Worm (Caenorhabditis elegans) whole organism, late embryonic: ENCODE results near the gene hlh-12.

Experiments used
- F13H6.1 ChIP-seq: sonication (generic microtip); optimal IDR thresholded peaks from 2 replicates; lab custom pipeline; 2016; ENCODE audit warnings: missing genetic modification characterization, missing compliant biosample characterization
- T23F11.4 ChIP-seq: fragments of 200-800 bp; sonication (Bioruptor generic); optimal IDR thresholded peaks from 2 replicates; lab custom pipeline; 2018; ENCODE audit warnings: mild to moderate bottlenecking, missing genetic modification characterization, missing compliant biosample characterization
- ahr-1 ChIP-seq: sonication (generic microtip); optimal IDR thresholded peaks from 2 replicates; lab custom pipeline; 2016; ENCODE audit warnings: missing genetic modification characterization, missing compliant biosample characterization
- ama-1 ChIP-seq: fragments of 150-350 bp; optimal IDR thresholded peaks from 2 replicates; lab custom pipeline; 2014
- ceh-14 ChIP-seq: sonication (generic microtip); optimal IDR thresholded peaks from 2 replicates; lab custom pipeline; 2016; ENCODE audit warnings: missing genotype, missing genetic modification characterization, missing compliant biosample characterization
- ceh-18 ChIP-seq: sonication (generic microtip); optimal IDR thresholded peaks from 2 replicates; lab custom pipeline; 2016; ENCODE audit warnings: missing genetic modification characterization, missing compliant biosample characterization
- ceh-2 ChIP-seq: sonication (generic microtip); optimal IDR thresholded peaks from 2 replicates; lab custom pipeline; 2016; ENCODE audit warnings: missing genotype, missing genetic modification characterization, missing compliant biosample characterization
- ceh-24 ChIP-seq: sonication (generic microtip); optimal IDR thresholded peaks from 2 replicates; lab custom pipeline; 2016; ENCODE audit warnings: mild to moderate bottlenecking, missing genetic modification characterization, missing compliant biosample characterization
- ceh-34 ChIP-seq: sonication (generic microtip); optimal IDR thresholded peaks from 2 replicates; lab custom pipeline; 2016; ENCODE audit warnings: mild to moderate bottlenecking, missing genetic modification characterization, missing compliant biosample characterization
- ceh-48 ChIP-seq: sonication (generic microtip); optimal IDR thresholded peaks from 2 replicates; lab custom pipeline; 2016; ENCODE audit warnings: missing genetic modification characterization, inconsistent platforms, missing compliant biosample characterization
- ceh-6 ChIP-seq: fragments of 200-800 bp; sonication (Bioruptor generic); optimal IDR thresholded peaks from 2 replicates; lab custom pipeline; 2018; ENCODE audit warnings: mild to moderate bottlenecking, missing genetic modification characterization, missing compliant biosample characterization
- ceh-9 ChIP-seq: sonication (generic microtip); optimal IDR thresholded peaks from 2 replicates; lab custom pipeline; 2016; ENCODE audit warnings: mild to moderate bottlenecking, missing genetic modification characterization, inconsistent platforms, missing compliant biosample characterization
- che-1 ChIP-seq: sonication (generic microtip); optimal IDR thresholded peaks from 2 replicates; lab custom pipeline; 2016; ENCODE audit warnings: mild to moderate bottlenecking, missing genetic modification characterization, missing compliant biosample characterization
- dve-1 ChIP-seq: sonication (generic microtip); optimal IDR thresholded peaks from 2 replicates; lab custom pipeline; 2017; ENCODE audit warnings: antibody characterized with exemption, mild to moderate bottlenecking, missing genetic modification characterization, missing compliant biosample characterization
- elt-2 ChIP-seq: sonication (generic microtip); optimal IDR thresholded peaks from 2 replicates; lab custom pipeline; 2016; ENCODE audit warnings: missing genetic modification reagents, missing genetic modification characterization, missing compliant biosample characterization
- elt-4 ChIP-seq: sonication (generic microtip); optimal IDR thresholded peaks from 2 replicates; lab custom pipeline; 2016; ENCODE audit warnings: missing genetic modification characterization, missing compliant biosample characterization
- eyg-1 ChIP-seq: sonication (generic microtip); optimal IDR thresholded peaks from 2 replicates; lab custom pipeline; 2016; ENCODE audit warnings: missing genotype, missing genetic modification characterization, missing compliant biosample characterization
- fax-1 ChIP-seq: sonication (generic microtip); optimal IDR thresholded peaks from 2 replicates; lab custom pipeline; 2016; ENCODE audit warnings: missing genotype, missing genetic modification characterization, missing compliant biosample characterization
- hlh-13 ChIP-seq: fragments of 200-800 bp; sonication (Bioruptor generic); optimal IDR thresholded peaks from 2 replicates; lab custom pipeline; 2018; ENCODE audit warnings: mild to moderate bottlenecking, missing genetic modification characterization, missing compliant biosample characterization
- hlh-15 ChIP-seq: sonication (generic microtip); optimal IDR thresholded peaks from 2 replicates; lab custom pipeline; 2016; ENCODE audit warnings: missing genetic modification characterization, missing compliant biosample characterization
- hlh-6 ChIP-seq: sonication (generic microtip); optimal IDR thresholded peaks from 2 replicates; lab custom pipeline; 2016; ENCODE audit warnings: missing genotype, missing genetic modification characterization, missing compliant biosample characterization
- hlh-8 ChIP-seq: sonication (generic microtip); optimal IDR thresholded peaks from 2 replicates; lab custom pipeline; 2016; ENCODE audit warnings: missing genotype, missing genetic modification characterization, missing compliant biosample characterization
- lim-6 ChIP-seq: sonication (generic microtip); optimal IDR thresholded peaks from 2 replicates; lab custom pipeline; 2016; ENCODE audit warnings: missing genetic modification characterization, missing compliant biosample characterization
- lin-11 ChIP-seq: fragments of 200-800 bp; sonication (Bioruptor generic); optimal IDR thresholded peaks from 2 replicates; lab custom pipeline; 2018; ENCODE audit warnings: mild to moderate bottlenecking, missing genetic modification characterization, missing compliant biosample characterization
- madf-2 ChIP-seq: sonication (generic microtip); optimal IDR thresholded peaks from 2 replicates; lab custom pipeline; 2017; ENCODE audit warnings: missing genetic modification characterization, missing compliant biosample characterization
- mec-3 ChIP-seq: sonication (generic microtip); optimal IDR thresholded peaks from 2 replicates; lab custom pipeline; 2016; ENCODE audit warnings: borderline replicate concordance, missing genetic modification characterization, missing compliant biosample characterization
- nhr-11 ChIP-seq: fragments of 150-350 bp; optimal IDR thresholded peaks from 2 replicates; lab custom pipeline; 2014; ENCODE audit warnings: missing biosample characterization, missing genetic modification characterization
- pat-9 ChIP-seq: fragments of 200-800 bp; sonication (Bioruptor generic); optimal IDR thresholded peaks from 2 replicates; lab custom pipeline; 2018; ENCODE audit warnings: mild to moderate bottlenecking, missing genetic modification characterization, moderate library complexity, missing compliant biosample characterization
- pha-2 ChIP-seq: sonication (generic microtip); optimal IDR thresholded peaks from 2 replicates; lab custom pipeline; 2017; ENCODE audit warnings: mild to moderate bottlenecking, missing genetic modification characterization, missing compliant biosample characterization
- pha-4 ChIP-seq: fragments of 150-350 bp; optimal IDR thresholded peaks from 2 replicates; lab custom pipeline; 2018; ENCODE audit warnings: missing biosample characterization, missing genetic modification reagents, missing genetic modification characterization
- pros-1 ChIP-seq: fragments of 150-350 bp; optimal IDR thresholded peaks from 2 replicates; lab custom pipeline; 2014; ENCODE audit warnings: missing biosample characterization, missing genetic modification reagents, missing genetic modification characterization
- ref-2 ChIP-seq: sonication (generic microtip); optimal IDR thresholded peaks from 2 replicates; lab custom pipeline; 2016; ENCODE audit warnings: missing genetic modification characterization, missing compliant biosample characterization
- sox-2 ChIP-seq: fragments of 200-800 bp; sonication (Bioruptor generic); IDR thresholded peaks from 2 replicates; pipeline ENCODE4 v1.3.6; 2022; ENCODE audit warnings: missing genetic modification reagents, missing genetic modification characterization, missing compliant biosample characterization
- sox-4 ChIP-seq: sonication (generic microtip); optimal IDR thresholded peaks from 2 replicates; lab custom pipeline; 2017; ENCODE audit warnings: mild to moderate bottlenecking, missing genetic modification characterization, inconsistent platforms, missing compliant biosample characterization
- ttx-3 ChIP-seq: sonication (generic microtip); optimal IDR thresholded peaks from 2 replicates; lab custom pipeline; 2016; ENCODE audit warnings: missing genetic modification reagents, missing genetic modification characterization, missing compliant biosample characterization
- unc-3 ChIP-seq, 2 experiments: fragments of 200-800 bp in 1 of 2; sonication (Bioruptor generic) in 1 of 2; sonication (generic microtip) in 1 of 2; conservative IDR thresholded peaks in 1 of 2; optimal IDR thresholded peaks in 1 of 2; 2 replicates each; pipeline versions ENCODE4 v1.3.6 to Lab custom; 2016 to 2022; ENCODE audit warnings: missing compliant biosample characterization in 2 of 2, missing genetic modification characterization in 2 of 2, missing genetic modification reagents in 1 of 2
- unc-55 ChIP-seq: sonication (generic microtip); optimal IDR thresholded peaks from 2 replicates; lab custom pipeline; 2017; ENCODE audit warnings: missing biosample characterization, missing genetic modification reagents, missing genetic modification characterization
- unc-86 ChIP-seq: sonication (generic microtip); optimal IDR thresholded peaks from 2 replicates; lab custom pipeline; 2016; ENCODE audit warnings: missing genetic modification characterization, missing compliant biosample characterization
- ztf-16 ChIP-seq: sonication (generic microtip); optimal IDR thresholded peaks from 2 replicates; lab custom pipeline; 2017; ENCODE audit warnings: missing genetic modification characterization, missing compliant biosample characterization

hlh-12 gene

ce11 chrIV:8492242-8492641 is 13.0 kb upstream of the hlh-12 start, which contains the start of gene sru-7:
Gene sru-7, plus strand, starts transcription at chrIV:8492542.
- TF ChIP-seq pat-9 (tag; lab: Kevin White, UChicago) (no peak), sox-4 (tag; lab: Kevin White, UChicago) (no peak), pha-2 (tag; lab: Kevin White, UChicago) (no peak), pha-4 (tag; lab: Kevin White, UChicago) (no peak), ceh-34 (no peak), ref-2 (tag; lab: Kevin White, UChicago) (no peak), madf-2 (tag; lab: Kevin White, UChicago) (no peak), unc-3 (GFP tag; conservative IDR thresholded peaks at IDR 0.05; lab: Robert Waterston, UW) (no peak), unc-3 (tag; optimal IDR thresholded peaks at IDR 0.05; lab: Kevin White, UChicago) (no peak), fax-1 (no peak), ceh-14 (no peak), lin-11 (no peak), unc-86 (tag; lab: Kevin White, UChicago) (no peak), hlh-13 (GFP tag; lab: Kevin White, UChicago) (no peak), elt-2 (tag; lab: Kevin White, UChicago) (no peak), elt-4 (tag; lab: Kevin White, UChicago) (no peak), F13H6.1 (no peak), hlh-15 (tag; lab: Kevin White, UChicago) (no peak), mec-3 (tag; lab: Kevin White, UChicago) (no peak), hlh-6 (tag; lab: Kevin White, UChicago) (no peak), nhr-11 (no peak)

ce11 chrIV:8489915-8490314 is 10.7 kb upstream of the hlh-12 start, which contains the start of gene srlf-2:
Gene srlf-2, plus strand, starts transcription at chrIV:8490215.
- TF ChIP-seq sox-4 (tag; lab: Kevin White, UChicago) (no peak), pha-2 (tag; lab: Kevin White, UChicago) (no peak), ceh-18 (no peak), eyg-1 (tag; lab: Kevin White, UChicago) (no peak), ceh-9 (no peak), sox-2 (GFP tag; lab: Robert Waterston, UW) (no peak), hlh-8 (tag; lab: Kevin White, UChicago) (no peak), ceh-48 (tag; lab: Kevin White, UChicago) (no peak), ceh-24 (tag; lab: Kevin White, UChicago) (no peak), elt-4 (tag; lab: Kevin White, UChicago) (no peak), unc-55 (GFP tag; lab: Kevin White, UChicago) (no peak), hlh-13 (GFP tag; lab: Kevin White, UChicago) (no peak), ceh-14 (no peak), pros-1 (tag; lab: Kevin White, UChicago) (no peak), ahr-1 (tag; lab: Kevin White, UChicago) (no peak), ceh-34 (no peak), ztf-16 (tag; lab: Kevin White, UChicago) (no peak)

DNA sequence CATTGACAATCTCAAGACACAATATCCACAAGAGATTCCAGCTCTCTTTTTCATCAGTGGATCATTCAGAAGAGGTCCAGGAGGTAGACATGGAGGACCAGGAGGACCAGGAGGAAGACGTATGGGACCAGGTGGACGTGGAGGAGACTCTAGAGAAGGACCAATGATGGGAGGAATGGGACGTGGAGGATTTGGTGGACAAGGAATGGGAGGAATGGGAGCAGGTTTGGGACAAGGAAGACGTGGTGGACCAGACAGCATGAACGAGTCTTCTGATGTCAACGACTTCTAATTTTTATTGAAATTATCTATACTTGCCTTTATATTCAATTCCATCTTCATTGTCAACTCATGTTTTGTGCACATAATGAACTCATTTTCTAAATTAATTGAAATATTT is 8.8 kb upstream of the hlh-12 start:
- TF ChIP-seq ceh-6 (GFP tag; lab: Kevin White, UChicago) (no peak), T23F11.4 (GFP tag; lab: Kevin White, UChicago) (no peak), che-1 (no peak), hlh-13 (GFP tag; lab: Kevin White, UChicago) (no peak), dve-1 (no peak), ama-1 (lab: Kevin White, UChicago) (no peak), lim-6 (tag; lab: Kevin White, UChicago) (no peak), ref-2 (tag; lab: Kevin White, UChicago) (no peak), ttx-3 (tag; lab: Kevin White, UChicago) (no peak), ceh-2 (tag; lab: Kevin White, UChicago) (no peak), unc-55 (GFP tag; lab: Kevin White, UChicago) (no peak), mec-3 (tag; lab: Kevin White, UChicago) (no peak)
- TF ChIP-seq, all 69 proteins: peak for 0
